Worm (Caenorhabditis elegans): ENCODE data around the gene C27D8.3.
A peak's percentile ranks its signal among the peaks of the same experiment; 100 is the strongest.

Gene C27D8.3

ce11 chrIV:12744713-12745112 is 33.2 kb upstream of the C27D8.3 start, which contains the start of gene C36H8.1:
C36H8.1 (minus strand) TSS chrIV:12744813.
- TF ChIP-seq ztf-4 (tag; optimal IDR thresholded peaks at IDR 0.05) (no peak), ama-1 (optimal IDR thresholded peaks at IDR 0.05) (no peak), fkh-2 (tag; optimal IDR thresholded peaks at IDR 0.05) (no peak), egl-27 (tag; optimal IDR thresholded peaks at IDR 0.05) (no peak), nhr-23 (tag; optimal IDR thresholded peaks at IDR 0.05) (no peak), elt-3 (tag; optimal IDR thresholded peaks at IDR 0.05) (no peak), ZK546.5 (tag; optimal IDR thresholded peaks at IDR 0.05) (no peak), mdl-1 (tag; optimal IDR thresholded peaks at IDR 0.05) (no peak)

ce11 chrIV:12743680-12744079 is 32.1 kb upstream of the C27D8.3 start:
- TF ChIP-seq ceh-28 (tag; optimal IDR thresholded peaks at IDR 0.05) (no peak), ZK546.5 (tag; optimal IDR thresholded peaks at IDR 0.05) (no peak), unc-62 (GFP tag; optimal IDR thresholded peaks at IDR 0.05) (no peak), ztf-11 (tag; optimal IDR thresholded peaks at IDR 0.05) (no peak)

ce11 chrIV:12741438-12741837 is 29.9 kb upstream of the C27D8.3 start, which contains the start of gene T23F6.5:
T23F6.5 (minus strand) TSS chrIV:12741538.
- TF ChIP-seq nhr-28 (tag; optimal IDR thresholded peaks at IDR 0.05) (no peak), ceh-82 (tag; optimal IDR thresholded peaks at IDR 0.05) (no peak), egl-5 (tag; optimal IDR thresholded peaks at IDR 0.05) (no peak), nhr-237 (tag; optimal IDR thresholded peaks at IDR 0.05) (no peak), unc-62 (GFP tag; optimal IDR thresholded peaks at IDR 0.05) (no peak), sea-2 (GFP tag; optimal IDR thresholded peaks at IDR 0.05) (no peak), nhr-76 (tag; optimal IDR thresholded peaks at IDR 0.05) (no peak), nhr-77 (tag; optimal IDR thresholded peaks at IDR 0.05) (no peak), fkh-2 (tag; optimal IDR thresholded peaks at IDR 0.05) (no peak), snpc-4 (tag; optimal IDR thresholded peaks at IDR 0.05) (no peak), elt-3 (tag; optimal IDR thresholded peaks at IDR 0.05) (no peak), R02D3.7 (tag; optimal IDR thresholded peaks at IDR 0.05) (no peak), tbx-2 (tag; optimal IDR thresholded peaks at IDR 0.05) (no peak), nhr-67 (tag; optimal IDR thresholded peaks at IDR 0.05) (no peak), unc-39 (tag; optimal IDR thresholded peaks at IDR 0.05) (no peak), ceh-9 (tag; optimal IDR thresholded peaks at IDR 0.05) (no peak)

ce11 chrIV:12728162-12728561 is 16.6 kb upstream of the C27D8.3 start:
- TF ChIP-seq sea-2 (GFP tag; optimal IDR thresholded peaks at IDR 0.05): no peak
- no peak for TF ChIP-seq lin-39 (tag; optimal IDR thresholded peaks at IDR 0.05)
- no peak for TF ChIP-seq pha-4 (tag; optimal IDR thresholded peaks at IDR 0.05)
- no peak for TF ChIP-seq nhr-12 (tag; optimal IDR thresholded peaks at IDR 0.05)
- peak; percentile 13 for TF ChIP-seq pqm-1 (tag; optimal IDR thresholded peaks at IDR 0.05)
- peak; percentile 70 for TF ChIP-seq elt-2 (tag; optimal IDR thresholded peaks at IDR 0.05)

ce11 chrIV:12725925-12726324 is 14.4 kb upstream of the C27D8.3 start:
- TF ChIP-seq ZK546.5 (tag; optimal IDR thresholded peaks at IDR 0.05) (no peak), nhr-28 (tag; optimal IDR thresholded peaks at IDR 0.05) (no peak), lin-39 (tag; optimal IDR thresholded peaks at IDR 0.05) (no peak), nhr-237 (tag; optimal IDR thresholded peaks at IDR 0.05) (no peak), fkh-2 (tag; optimal IDR thresholded peaks at IDR 0.05) (no peak), fkh-10 (GFP tag; optimal IDR thresholded peaks at IDR 0.05) (no peak), nhr-25 (tag; optimal IDR thresholded peaks at IDR 0.05) (no peak), skn-1 (tag; optimal IDR thresholded peaks at IDR 0.05) (no peak), ama-1 (optimal IDR thresholded peaks at IDR 0.05) (no peak), ztf-4 (tag; optimal IDR thresholded peaks at IDR 0.05) (no peak), mdl-1 (tag; optimal IDR thresholded peaks at IDR 0.05) (no peak), nhr-67 (tag; optimal IDR thresholded peaks at IDR 0.05) (no peak), elt-2 (tag; optimal IDR thresholded peaks at IDR 0.05) (no peak)

- no peak for TF ChIP-seq fos-1 (tag; optimal IDR thresholded peaks at IDR 0.05)
- no peak for TF ChIP-seq lsy-12 (tag; optimal IDR thresholded peaks at IDR 0.05)
- TF ChIP-seq ama-1 (optimal IDR thresholded peaks at IDR 0.05): no peak
- no peak for TF ChIP-seq fkh-10 (GFP tag; optimal IDR thresholded peaks at IDR 0.05)
- TF ChIP-seq jun-1 (tag; optimal IDR thresholded peaks at IDR 0.05): no peak
- TF ChIP-seq pqm-1 (tag; optimal IDR thresholded peaks at IDR 0.05): no peak
- TF ChIP-seq nhr-28 (tag; optimal IDR thresholded peaks at IDR 0.05): no peak
- TF ChIP-seq snpc-4 (tag; optimal IDR thresholded peaks at IDR 0.05): no peak
- TF ChIP-seq tbx-2 (tag; optimal IDR thresholded peaks at IDR 0.05): no peak
- TF ChIP-seq nhr-67 (tag; optimal IDR thresholded peaks at IDR 0.05): no peak
- no peak for TF ChIP-seq ceh-28 (tag; optimal IDR thresholded peaks at IDR 0.05)
- TF ChIP-seq nhr-76 (tag; optimal IDR thresholded peaks at IDR 0.05): no peak
- TF ChIP-seq ceh-9 (tag; optimal IDR thresholded peaks at IDR 0.05): no peak
- TF ChIP-seq sea-2 (GFP tag; optimal IDR thresholded peaks at IDR 0.05): no peak
- no peak for TF ChIP-seq nhr-11 (tag; optimal IDR thresholded peaks at IDR 0.05)
Observed at ce11 chrIV:12725228-12725627, 13.7 kb upstream of the C27D8.3 start.
